Fruit fly (Drosophila melanogaster): ENCODE data around the gene Pbp95.

DNA sequence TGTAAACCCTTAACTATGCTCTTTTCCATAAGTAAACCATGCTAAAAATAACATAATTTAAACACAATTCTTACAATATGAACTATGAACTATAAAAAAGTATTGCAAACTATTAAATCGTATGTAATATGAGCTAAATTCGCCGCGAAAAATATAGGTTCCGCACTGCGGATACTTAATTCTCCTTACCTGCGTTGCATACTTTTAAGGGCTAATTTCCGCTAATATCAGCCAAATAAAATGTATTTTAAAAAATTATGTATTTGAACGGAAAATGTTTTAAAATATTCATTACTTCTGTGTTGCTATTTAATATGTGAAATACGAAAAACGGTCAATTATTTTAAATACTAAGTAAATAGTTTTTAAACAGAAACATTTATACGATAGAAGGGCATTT, 46.2 kb upstream of the Pbp95 start, which contains the start of gene dsx:
- TF ChIP-seq psq (optimal IDR thresholded peaks at IDR 0.05) (no peak), Sin3A (optimal IDR thresholded peaks at IDR 0.05) (no peak), ttk (optimal IDR thresholded peaks at IDR 0.05) (no peak)

Measured in Kc167 (cell line).